Fruit fly (Drosophila melanogaster) whole organism, pupa: ENCODE measurements around the gene Pvr.

Experiments
- CG10348 ChIP-seq: fragments of 200-800 bp; sonication (Bioruptor generic); IDR thresholded peaks from 2 replicates; pipeline ENCODE4 v1.3.6; 2022; ENCODE audit warnings: missing biosample characterization, missing genetic modification characterization
- CG12605 ChIP-seq: fragments of 200-800 bp; sonication (Bioruptor generic); IDR thresholded peaks from 2 replicates; pipeline ENCODE4 v1.3.6; 2022; ENCODE audit warnings: missing biosample characterization, missing genetic modification characterization
- CG13204 ChIP-seq: fragments of 200-800 bp; sonication (Bioruptor generic); optimal IDR thresholded peaks from 2 replicates; lab custom pipeline; 2018; ENCODE audit warnings: missing biosample characterization, mild to moderate bottlenecking, missing genetic modification characterization, moderate library complexity
- CG14655 ChIP-seq: fragments of 200-800 bp; sonication (Bioruptor generic); optimal IDR thresholded peaks from 3 replicates; lab custom pipeline; 2017; ENCODE audit warnings: mild to moderate bottlenecking, missing biosample characterization, missing genetic modification reagents, missing genetic modification characterization
- CG15710 ChIP-seq: fragments of 200-800 bp; sonication (Bioruptor generic); optimal IDR thresholded peaks from 2 replicates; lab custom pipeline; 2018; ENCODE audit warnings: missing biosample characterization, mild to moderate bottlenecking, missing genetic modification characterization, moderate library complexity
- CG17806 ChIP-seq: fragments of 200-800 bp; sonication (Bioruptor generic); optimal IDR thresholded peaks from 2 replicates; lab custom pipeline; 2018; ENCODE audit warnings: missing biosample characterization, mild to moderate bottlenecking, missing genetic modification characterization, moderate library complexity
- CG32121 ChIP-seq: fragments of 200-800 bp; sonication (Bioruptor generic); IDR thresholded peaks from 2 replicates; pipeline ENCODE4 v1.3.6; 2022; ENCODE audit warnings: missing biosample characterization, missing genetic modification characterization
- CG34367 ChIP-seq: fragments of 200-800 bp; sonication (Bioruptor generic); optimal IDR thresholded peaks from 2 replicates; lab custom pipeline; 2018; ENCODE audit warnings: missing biosample characterization, mild to moderate bottlenecking, missing genetic modification characterization
- CG4496 ChIP-seq: fragments of 200-800 bp; sonication (Bioruptor generic); IDR thresholded peaks from 3 replicates; pipeline ENCODE4 v1.3.6; 2022; ENCODE audit warnings: missing biosample characterization, missing genetic modification characterization
- CG8159 ChIP-seq: fragments of 200-800 bp; sonication (Bioruptor generic); optimal IDR thresholded peaks from 3 replicates; lab custom pipeline; 2018; ENCODE audit warnings: missing biosample characterization, mild to moderate bottlenecking, missing genetic modification characterization, moderate library complexity
- CG8301 ChIP-seq: fragments of 200-800 bp; sonication (Bioruptor generic); optimal IDR thresholded peaks from 2 replicates; lab custom pipeline; 2018; ENCODE audit warnings: missing biosample characterization, mild to moderate bottlenecking, missing genetic modification characterization
- CG9948 ChIP-seq: fragments of 200-800 bp; sonication (Bioruptor generic); optimal IDR thresholded peaks from 2 replicates; lab custom pipeline; 2018; ENCODE audit warnings: missing biosample characterization, mild to moderate bottlenecking, missing genetic modification characterization, moderate library complexity
- D1 ChIP-seq: fragments of 200-800 bp; sonication (Bioruptor generic); optimal IDR thresholded peaks from 2 replicates; lab custom pipeline; 2018; ENCODE audit warnings: missing biosample characterization, mild to moderate bottlenecking, missing genetic modification characterization, moderate library complexity
- EcR ChIP-seq: fragments of 200-800 bp; sonication (Bioruptor generic); optimal IDR thresholded peaks from 3 replicates; lab custom pipeline; 2019; ENCODE audit warnings: missing biosample characterization, missing genetic modification characterization, mild to moderate bottlenecking, moderate library complexity, missing genetic modification reagents
- Ets98B ChIP-seq: fragments of 200-800 bp; sonication (Bioruptor generic); IDR thresholded peaks from 2 replicates; pipeline ENCODE4 v1.3.6; 2022; ENCODE audit warnings: missing biosample characterization, missing genetic modification characterization
- Pif1A ChIP-seq: fragments of 200-800 bp; sonication (Bioruptor generic); optimal IDR thresholded peaks from 3 replicates; lab custom pipeline; 2016; ENCODE audit warnings: missing biosample characterization, missing genetic modification characterization
- Pif1B ChIP-seq: fragments of 200-800 bp; sonication (Bioruptor generic); optimal IDR thresholded peaks from 3 replicates; lab custom pipeline; 2016; ENCODE audit warnings: missing biosample characterization, missing genetic modification characterization
- Snoo ChIP-seq: fragments of 200-800 bp; sonication (Bioruptor generic); optimal IDR thresholded peaks from 3 replicates; lab custom pipeline; 2017; ENCODE audit warnings: missing biosample characterization, mild to moderate bottlenecking, missing genetic modification characterization, inconsistent platforms
- fd96Ca ChIP-seq: fragments of 200-800 bp; sonication (Bioruptor generic); IDR thresholded peaks from 3 replicates; pipeline ENCODE4 v1.3.6; 2022; ENCODE audit warnings: missing biosample characterization, missing genetic modification characterization
- gl ChIP-seq: fragments of 200-800 bp; sonication (Bioruptor generic); optimal IDR thresholded peaks from 2 replicates; lab custom pipeline; 2018; ENCODE audit warnings: missing biosample characterization, mild to moderate bottlenecking, missing genetic modification characterization
- rn ChIP-seq: fragments of 200-800 bp; sonication (Bioruptor generic); IDR thresholded peaks from 2 replicates; pipeline ENCODE4 v1.3.6; 2022; ENCODE audit warnings: missing biosample characterization, missing genetic modification characterization

Gene Pvr

DNA sequence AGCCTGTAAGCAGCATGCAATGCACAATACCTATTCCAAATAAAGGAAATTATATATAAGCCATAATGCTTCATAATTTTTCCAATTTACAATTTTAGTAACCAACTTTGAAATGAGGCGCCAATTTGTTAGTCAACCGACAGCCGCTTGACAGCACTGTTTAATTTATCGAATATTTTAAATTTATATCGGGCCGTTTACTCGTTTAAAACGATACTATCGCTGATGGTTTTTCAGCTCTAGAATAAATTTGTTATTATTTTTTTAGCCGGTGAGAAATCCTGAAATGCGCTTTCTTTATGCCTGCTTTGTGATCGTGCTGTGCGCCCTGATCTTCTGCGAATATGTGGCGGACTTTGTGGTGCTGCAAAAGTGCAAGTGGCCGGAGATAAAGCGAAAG, 40.9 kb downstream of the Pvr start, which contains the start of gene PGAP5:
PGAP5 (plus strand) TSS at position 126 of the 400 bp plus-strand sequence.
- no peak for TF ChIP-seq CG8301
- TF ChIP-seq CG10348, result no peak
- TF ChIP-seq CG9948, result no peak
- no peak for TF ChIP-seq CG13204 (GFP tag; lab: Kevin White, UChicago)

DNA sequence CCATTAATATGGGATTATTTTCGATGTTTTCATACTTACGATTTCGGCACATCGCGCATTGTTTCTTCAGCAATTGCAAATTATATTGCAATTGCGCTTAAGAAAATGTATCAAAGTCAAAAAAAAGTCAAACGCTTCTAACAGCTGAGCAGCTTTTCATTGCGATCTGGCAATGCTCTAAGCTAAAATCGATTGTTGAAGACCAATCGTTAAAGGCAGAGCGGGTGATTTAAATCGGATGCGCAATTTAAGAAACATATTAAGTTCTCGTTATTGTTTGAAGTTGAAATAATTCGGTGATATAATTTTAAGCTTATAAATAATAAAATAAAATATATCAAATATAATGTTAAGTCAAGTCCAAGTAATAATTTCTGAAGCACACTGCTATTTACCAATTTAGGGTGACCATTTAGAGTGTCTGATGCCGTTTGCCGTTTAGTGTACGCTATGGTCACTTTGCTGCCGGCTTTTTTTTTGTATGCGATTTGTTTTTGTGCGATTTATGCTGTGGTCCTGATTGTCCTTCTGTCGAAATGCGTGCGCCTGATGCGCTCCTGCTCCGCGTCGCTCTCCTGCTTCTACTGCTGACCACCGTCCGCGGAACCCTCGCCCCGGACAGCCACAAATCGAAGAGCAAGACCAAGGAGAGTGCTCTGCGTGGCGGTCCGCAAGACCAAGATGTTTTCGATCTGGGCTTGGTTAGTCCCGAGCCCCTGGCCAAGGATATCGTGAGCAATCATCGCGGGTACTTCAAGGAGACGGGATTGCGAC, 42.7 kb downstream of the Pvr start, which contains the start of the genes CG8475 and CG8460:
CG8475 (minus strand) TSS at position 162 of the 774 bp plus-strand sequence.
CG8460 (plus strand) TSS at position 437 of the 774 bp plus-strand sequence.
- no peak for TF ChIP-seq CG4496 (GFP tag; lab: Robert Waterston, UW)
- TF ChIP-seq CG13204 (GFP tag; lab: Kevin White, UChicago), result no peak
- no peak for TF ChIP-seq D1 (tag; lab: Kevin White, UChicago)
- TF ChIP-seq Snoo (tag; lab: Kevin White, UChicago), result no peak
- no peak for TF ChIP-seq gl
- TF ChIP-seq EcR (GFP tag; lab: Kevin White, UChicago), result no peak
- no peak for TF ChIP-seq CG14655 (GFP tag; lab: Kevin White, UChicago)
- TF ChIP-seq CG34367, result no peak
- TF ChIP-seq Pif1B (GFP tag; lab: Kevin White, UChicago), result no peak
- no peak for TF ChIP-seq CG12605
- TF ChIP-seq Pif1A (GFP tag; lab: Kevin White, UChicago), result no peak
- no peak for TF ChIP-seq CG8301
- no peak for TF ChIP-seq CG15710 (tag; lab: Kevin White, UChicago)
- no peak for TF ChIP-seq CG32121 (GFP tag; lab: Robert Waterston, UW)
- TF ChIP-seq rn (GFP tag; lab: Robert Waterston, UW), result no peak
- no peak for TF ChIP-seq CG9948
- no peak for TF ChIP-seq CG17806 (tag; lab: Kevin White, UChicago)
- no peak for TF ChIP-seq CG10348
- no peak for TF ChIP-seq Ets98B (GFP tag; lab: Robert Waterston, UW)

- TF ChIP-seq CG10348 (no peak), CG15710 (tag; lab: Kevin White, UChicago) (no peak)
Observed at dm6 chr2L:8195722-8196323, 43.9 kb downstream of the Pvr start.

dm6 chr2L:8190681-8191080, 49.0 kb downstream of the Pvr start, which contains the start of gene CG34134:
Gene CG34134 (minus strand): TSS chr2L:8190781.
- TF ChIP-seq CG4496 (GFP tag; lab: Robert Waterston, UW) (no peak), Snoo (tag; lab: Kevin White, UChicago) (no peak), gl (no peak), CG32121 (GFP tag; lab: Robert Waterston, UW) (no peak), CG15710 (tag; lab: Kevin White, UChicago) (no peak), Ets98B (GFP tag; lab: Robert Waterston, UW) (no peak), CG10348 (no peak), CG9948 (no peak), D1 (tag; lab: Kevin White, UChicago) (no peak), rn (GFP tag; lab: Robert Waterston, UW) (no peak), fd96Ca (GFP tag; lab: Robert Waterston, UW) (no peak)

dm6 chr2L:8185008-8185407, 54.7 kb downstream of the Pvr start:
- TF ChIP-seq Ets98B (GFP tag; lab: Robert Waterston, UW) (no peak), CG15710 (tag; lab: Kevin White, UChicago) (no peak), CG8301 (no peak), CG12605 (no peak), EcR (GFP tag; lab: Kevin White, UChicago) (no peak), Pif1A (GFP tag; lab: Kevin White, UChicago) (no peak), CG8159 (no peak), CG32121 (GFP tag; lab: Robert Waterston, UW) (no peak), CG10348 (no peak), gl (no peak), fd96Ca (GFP tag; lab: Robert Waterston, UW) (no peak), Pif1B (GFP tag; lab: Kevin White, UChicago) (no peak)

- TF ChIP-seq CG32121 (GFP tag; lab: Robert Waterston, UW) (0 out of 2 replicates have a peak, but pooled peaks have one; percentile 46), CG9948 (no peak), CG8301 (no peak), gl (no peak)
Observed at dm6 chr2L:8171544-8171943, 68.1 kb downstream of the Pvr start.
